Worm (Caenorhabditis elegans) whole organism, late embryonic: Measurements from ENCODE around the gene Y53G8AM.7.

Experiments used
- C08G9.2 ChIP-seq: sonication (generic microtip); optimal IDR thresholded peaks from 2 replicates; lab custom pipeline; 2016; ENCODE audit warnings: mild to moderate bottlenecking, missing genetic modification characterization, moderate library complexity, missing compliant biosample characterization
- K09A11.1 ChIP-seq: sonication (generic microtip); optimal IDR thresholded peaks from 2 replicates; lab custom pipeline; 2017; ENCODE audit warnings: antibody characterized with exemption, mild to moderate bottlenecking, missing genetic modification characterization, missing compliant biosample characterization; ENCODE audit not compliant: insufficient read depth
- ceh-14 ChIP-seq: sonication (generic microtip); optimal IDR thresholded peaks from 2 replicates; lab custom pipeline; 2016; ENCODE audit warnings: missing genotype, missing genetic modification characterization, missing compliant biosample characterization
- ceh-18 ChIP-seq: sonication (generic microtip); optimal IDR thresholded peaks from 2 replicates; lab custom pipeline; 2016; ENCODE audit warnings: missing genetic modification characterization, missing compliant biosample characterization
- ceh-19 ChIP-seq: fragments of 200-800 bp; sonication (Bioruptor generic); optimal IDR thresholded peaks from 2 replicates; lab custom pipeline; 2018; ENCODE audit warnings: mild to moderate bottlenecking, missing genetic modification characterization, missing compliant biosample characterization
- ceh-2 ChIP-seq: sonication (generic microtip); optimal IDR thresholded peaks from 2 replicates; lab custom pipeline; 2016; ENCODE audit warnings: missing genotype, missing genetic modification characterization, missing compliant biosample characterization
- ceh-22 ChIP-seq: sonication (generic microtip); optimal IDR thresholded peaks from 2 replicates; lab custom pipeline; 2017; ENCODE audit warnings: missing biosample characterization, missing genetic modification characterization
- ceh-24 ChIP-seq: sonication (generic microtip); optimal IDR thresholded peaks from 2 replicates; lab custom pipeline; 2016; ENCODE audit warnings: mild to moderate bottlenecking, missing genetic modification characterization, missing compliant biosample characterization
- ceh-30 ChIP-seq: fragments of 150-350 bp; optimal IDR thresholded peaks from 2 replicates; lab custom pipeline; 2014; ENCODE audit warnings: missing biosample characterization, missing genetic modification characterization
- ceh-34 ChIP-seq: sonication (generic microtip); optimal IDR thresholded peaks from 2 replicates; lab custom pipeline; 2016; ENCODE audit warnings: mild to moderate bottlenecking, missing genetic modification characterization, missing compliant biosample characterization
- ceh-45 ChIP-seq: fragments of 200-800 bp; sonication (Bioruptor generic); IDR thresholded peaks from 2 replicates; pipeline ENCODE4 v1.3.6; 2022; ENCODE audit warnings: missing genetic modification reagents, missing genetic modification characterization, missing compliant biosample characterization
- ceh-48 ChIP-seq: sonication (generic microtip); optimal IDR thresholded peaks from 2 replicates; lab custom pipeline; 2016; ENCODE audit warnings: missing genetic modification characterization, inconsistent platforms, missing compliant biosample characterization
- ceh-6 ChIP-seq: fragments of 200-800 bp; sonication (Bioruptor generic); optimal IDR thresholded peaks from 2 replicates; lab custom pipeline; 2018; ENCODE audit warnings: mild to moderate bottlenecking, missing genetic modification characterization, missing compliant biosample characterization
- che-1 ChIP-seq: sonication (generic microtip); optimal IDR thresholded peaks from 2 replicates; lab custom pipeline; 2016; ENCODE audit warnings: mild to moderate bottlenecking, missing genetic modification characterization, missing compliant biosample characterization
- elt-4 ChIP-seq: sonication (generic microtip); optimal IDR thresholded peaks from 2 replicates; lab custom pipeline; 2016; ENCODE audit warnings: missing genetic modification characterization, missing compliant biosample characterization
- fkh-10 ChIP-seq: fragments of 150-350 bp; optimal IDR thresholded peaks from 2 replicates; lab custom pipeline; 2014; ENCODE audit warnings: missing biosample characterization, missing genetic modification reagents, missing genetic modification characterization
- hlh-13 ChIP-seq: fragments of 200-800 bp; sonication (Bioruptor generic); optimal IDR thresholded peaks from 2 replicates; lab custom pipeline; 2018; ENCODE audit warnings: mild to moderate bottlenecking, missing genetic modification characterization, missing compliant biosample characterization
- hlh-15 ChIP-seq: sonication (generic microtip); optimal IDR thresholded peaks from 2 replicates; lab custom pipeline; 2016; ENCODE audit warnings: missing genetic modification characterization, missing compliant biosample characterization
- hlh-30 ChIP-seq: sonication (generic microtip); optimal IDR thresholded peaks from 2 replicates; lab custom pipeline; 2017; ENCODE audit warnings: antibody characterized with exemption, missing genetic modification characterization, missing compliant biosample characterization; ENCODE audit not compliant: insufficient read depth
- hlh-8 ChIP-seq: sonication (generic microtip); optimal IDR thresholded peaks from 2 replicates; lab custom pipeline; 2016; ENCODE audit warnings: missing genotype, missing genetic modification characterization, missing compliant biosample characterization
- lim-6 ChIP-seq: sonication (generic microtip); optimal IDR thresholded peaks from 2 replicates; lab custom pipeline; 2016; ENCODE audit warnings: missing genetic modification characterization, missing compliant biosample characterization
- madf-2 ChIP-seq: sonication (generic microtip); optimal IDR thresholded peaks from 2 replicates; lab custom pipeline; 2017; ENCODE audit warnings: missing genetic modification characterization, missing compliant biosample characterization
- nfya-1 ChIP-seq: sonication (generic microtip); optimal IDR thresholded peaks from 2 replicates; lab custom pipeline; 2017; ENCODE audit warnings: missing genetic modification characterization, mild to moderate bottlenecking, missing compliant biosample characterization, antibody characterized with exemption, moderate library complexity
- nhr-232 ChIP-seq: sonication (generic microtip); optimal IDR thresholded peaks from 2 replicates; lab custom pipeline; 2016; ENCODE audit warnings: missing genetic modification characterization, missing compliant biosample characterization
- npax-4 ChIP-seq: sonication (generic microtip); optimal IDR thresholded peaks from 2 replicates; lab custom pipeline; 2016; ENCODE audit warnings: missing genetic modification characterization, missing compliant biosample characterization
- pag-3 ChIP-seq: sonication (generic microtip); optimal IDR thresholded peaks from 2 replicates; lab custom pipeline; 2016; ENCODE audit warnings: missing compliant biosample characterization, missing genetic modification characterization, borderline replicate concordance
- pat-9 ChIP-seq: fragments of 200-800 bp; sonication (Bioruptor generic); optimal IDR thresholded peaks from 2 replicates; lab custom pipeline; 2018; ENCODE audit warnings: mild to moderate bottlenecking, missing genetic modification characterization, moderate library complexity, missing compliant biosample characterization
- pha-2 ChIP-seq: sonication (generic microtip); optimal IDR thresholded peaks from 2 replicates; lab custom pipeline; 2017; ENCODE audit warnings: mild to moderate bottlenecking, missing genetic modification characterization, missing compliant biosample characterization
- pha-4 ChIP-seq: fragments of 150-350 bp; optimal IDR thresholded peaks from 2 replicates; lab custom pipeline; 2018; ENCODE audit warnings: missing biosample characterization, missing genetic modification reagents, missing genetic modification characterization
- rnt-1 ChIP-seq: sonication (generic microtip); optimal IDR thresholded peaks from 2 replicates; lab custom pipeline; 2016; ENCODE audit warnings: missing genetic modification characterization, missing compliant biosample characterization
- sdc-2 ChIP-seq: sonication (generic microtip); optimal IDR thresholded peaks from 2 replicates; lab custom pipeline; 2016; ENCODE audit warnings: missing genotype, missing genetic modification characterization, missing compliant biosample characterization
- sox-4 ChIP-seq: sonication (generic microtip); optimal IDR thresholded peaks from 2 replicates; lab custom pipeline; 2017; ENCODE audit warnings: mild to moderate bottlenecking, missing genetic modification characterization, inconsistent platforms, missing compliant biosample characterization
- tbx-2 ChIP-seq: sonication (generic microtip); optimal IDR thresholded peaks from 2 replicates; lab custom pipeline; 2016; ENCODE audit warnings: missing genetic modification characterization, missing compliant biosample characterization
- unc-55 ChIP-seq: sonication (generic microtip); optimal IDR thresholded peaks from 2 replicates; lab custom pipeline; 2017; ENCODE audit warnings: missing biosample characterization, missing genetic modification reagents, missing genetic modification characterization
- ztf-16 ChIP-seq: sonication (generic microtip); optimal IDR thresholded peaks from 2 replicates; lab custom pipeline; 2017; ENCODE audit warnings: missing genetic modification characterization, missing compliant biosample characterization

The Y53G8AM.7 gene

ce11 chrIII:3309700-3310099, 43.2 kb upstream of the Y53G8AM.7 start:
- TF ChIP-seq npax-4 (tag; lab: Kevin White, UChicago) (no peak), elt-4 (tag; lab: Kevin White, UChicago) (no peak), tbx-2 (tag; lab: Kevin White, UChicago) (no peak), pag-3 (tag; lab: Kevin White, UChicago) (no peak)

ce11 chrIII:3308940-3309339, 42.4 kb upstream of the Y53G8AM.7 start:
- no peak for TF ChIP-seq fkh-10 (GFP tag; lab: Kevin White, UChicago)
- no peak for TF ChIP-seq K09A11.1
- no peak for TF ChIP-seq hlh-30 (tag; lab: Kevin White, UChicago)
- no peak for TF ChIP-seq nhr-232 (tag; lab: Kevin White, UChicago)
- TF ChIP-seq ceh-22: no peak
- TF ChIP-seq ceh-19 (GFP tag; lab: Kevin White, UChicago): no peak
- no peak for TF ChIP-seq hlh-8
- TF ChIP-seq ceh-34 (tag; lab: Kevin White, UChicago): no peak
- TF ChIP-seq ceh-48 (tag; lab: Kevin White, UChicago): no peak
- no peak for TF ChIP-seq lim-6 (tag; lab: Kevin White, UChicago)
- TF ChIP-seq pha-2 (tag; lab: Kevin White, UChicago): no peak
- no peak for TF ChIP-seq ceh-45 (GFP tag; lab: Robert Waterston, UW)
- TF ChIP-seq madf-2 (tag; lab: Kevin White, UChicago): no peak
- no peak for TF ChIP-seq elt-4 (tag; lab: Kevin White, UChicago)
- TF ChIP-seq ceh-30 (tag; lab: Kevin White, UChicago): no peak
- no peak for TF ChIP-seq sdc-2 (tag; lab: Kevin White, UChicago)
- TF ChIP-seq hlh-15 (tag; lab: Kevin White, UChicago): no peak

ce11 chrIII:3307379-3307778, 40.9 kb upstream of the Y53G8AM.7 start:
- no peak for TF ChIP-seq ceh-19 (GFP tag; lab: Kevin White, UChicago)
- TF ChIP-seq pat-9: no peak
- peak; percentile 21 for TF ChIP-seq nfya-1 (tag; lab: Kevin White, UChicago)

ce11 chrIII:3306322-3306721, 39.8 kb upstream of the Y53G8AM.7 start:
- TF ChIP-seq fkh-10 (GFP tag; lab: Kevin White, UChicago) (no peak), ceh-2 (no peak), ceh-34 (tag; lab: Kevin White, UChicago) (no peak), ceh-22 (no peak), ztf-16 (tag; lab: Kevin White, UChicago) (no peak), sox-4 (tag; lab: Kevin White, UChicago) (no peak), che-1 (tag; lab: Kevin White, UChicago) (no peak), nfya-1 (tag; lab: Kevin White, UChicago) (no peak), ceh-24 (tag; lab: Kevin White, UChicago) (no peak), pat-9 (no peak), sdc-2 (tag; lab: Kevin White, UChicago) (no peak), pha-4 (tag; lab: Kevin White, UChicago) (no peak), ceh-14 (tag; lab: Kevin White, UChicago) (no peak), pag-3 (tag; lab: Kevin White, UChicago) (no peak), ceh-6 (no peak), hlh-13 (GFP tag; lab: Kevin White, UChicago) (no peak)

- TF ChIP-seq unc-55 (GFP tag; lab: Kevin White, UChicago) (peak; percentile 10), C08G9.2 (tag; lab: Kevin White, UChicago) (no peak), ceh-18 (peak; percentile 1), rnt-1 (tag; lab: Kevin White, UChicago) (peak; percentile 83)
These were observed 38.1 kb upstream of the Y53G8AM.7 start for ce11 chrIII:3304554-3304953.
